Fruit fly (Drosophila melanogaster) whole organism, pupa: ENCODE results near the gene CG34409.

Experiments
- CG10348 ChIP-seq: fragments of 200-800 bp; sonication (Bioruptor generic); IDR thresholded peaks from 2 replicates; pipeline ENCODE4 v1.3.6; 2022; ENCODE audit warnings: missing biosample characterization, missing genetic modification characterization
- CG12605 ChIP-seq: fragments of 200-800 bp; sonication (Bioruptor generic); IDR thresholded peaks from 2 replicates; pipeline ENCODE4 v1.3.6; 2022; ENCODE audit warnings: missing biosample characterization, missing genetic modification characterization
- CG13204 ChIP-seq: fragments of 200-800 bp; sonication (Bioruptor generic); optimal IDR thresholded peaks from 2 replicates; lab custom pipeline; 2018; ENCODE audit warnings: missing biosample characterization, mild to moderate bottlenecking, missing genetic modification characterization, moderate library complexity
- CG14655 ChIP-seq: fragments of 200-800 bp; sonication (Bioruptor generic); optimal IDR thresholded peaks from 3 replicates; lab custom pipeline; 2017; ENCODE audit warnings: mild to moderate bottlenecking, missing biosample characterization, missing genetic modification reagents, missing genetic modification characterization
- CG15710 ChIP-seq: fragments of 200-800 bp; sonication (Bioruptor generic); optimal IDR thresholded peaks from 2 replicates; lab custom pipeline; 2018; ENCODE audit warnings: missing biosample characterization, mild to moderate bottlenecking, missing genetic modification characterization, moderate library complexity
- CG17806 ChIP-seq: fragments of 200-800 bp; sonication (Bioruptor generic); optimal IDR thresholded peaks from 2 replicates; lab custom pipeline; 2018; ENCODE audit warnings: missing biosample characterization, mild to moderate bottlenecking, missing genetic modification characterization, moderate library complexity
- CG32121 ChIP-seq: fragments of 200-800 bp; sonication (Bioruptor generic); IDR thresholded peaks from 2 replicates; pipeline ENCODE4 v1.3.6; 2022; ENCODE audit warnings: missing biosample characterization, missing genetic modification characterization
- CG34367 ChIP-seq: fragments of 200-800 bp; sonication (Bioruptor generic); optimal IDR thresholded peaks from 2 replicates; lab custom pipeline; 2018; ENCODE audit warnings: missing biosample characterization, mild to moderate bottlenecking, missing genetic modification characterization
- CG4496 ChIP-seq: fragments of 200-800 bp; sonication (Bioruptor generic); IDR thresholded peaks from 3 replicates; pipeline ENCODE4 v1.3.6; 2022; ENCODE audit warnings: missing biosample characterization, missing genetic modification characterization
- CG8159 ChIP-seq: fragments of 200-800 bp; sonication (Bioruptor generic); optimal IDR thresholded peaks from 3 replicates; lab custom pipeline; 2018; ENCODE audit warnings: missing biosample characterization, mild to moderate bottlenecking, missing genetic modification characterization, moderate library complexity
- CG8301 ChIP-seq: fragments of 200-800 bp; sonication (Bioruptor generic); optimal IDR thresholded peaks from 2 replicates; lab custom pipeline; 2018; ENCODE audit warnings: missing biosample characterization, mild to moderate bottlenecking, missing genetic modification characterization
- CG9948 ChIP-seq: fragments of 200-800 bp; sonication (Bioruptor generic); optimal IDR thresholded peaks from 2 replicates; lab custom pipeline; 2018; ENCODE audit warnings: missing biosample characterization, mild to moderate bottlenecking, missing genetic modification characterization, moderate library complexity
- D1 ChIP-seq: fragments of 200-800 bp; sonication (Bioruptor generic); optimal IDR thresholded peaks from 2 replicates; lab custom pipeline; 2018; ENCODE audit warnings: missing biosample characterization, mild to moderate bottlenecking, missing genetic modification characterization, moderate library complexity
- EcR ChIP-seq: fragments of 200-800 bp; sonication (Bioruptor generic); optimal IDR thresholded peaks from 3 replicates; lab custom pipeline; 2019; ENCODE audit warnings: missing biosample characterization, missing genetic modification characterization, mild to moderate bottlenecking, moderate library complexity, missing genetic modification reagents
- Ets98B ChIP-seq: fragments of 200-800 bp; sonication (Bioruptor generic); IDR thresholded peaks from 2 replicates; pipeline ENCODE4 v1.3.6; 2022; ENCODE audit warnings: missing biosample characterization, missing genetic modification characterization
- Pif1A ChIP-seq: fragments of 200-800 bp; sonication (Bioruptor generic); optimal IDR thresholded peaks from 3 replicates; lab custom pipeline; 2016; ENCODE audit warnings: missing biosample characterization, missing genetic modification characterization
- Pif1B ChIP-seq: fragments of 200-800 bp; sonication (Bioruptor generic); optimal IDR thresholded peaks from 3 replicates; lab custom pipeline; 2016; ENCODE audit warnings: missing biosample characterization, missing genetic modification characterization
- Snoo ChIP-seq: fragments of 200-800 bp; sonication (Bioruptor generic); optimal IDR thresholded peaks from 3 replicates; lab custom pipeline; 2017; ENCODE audit warnings: missing biosample characterization, mild to moderate bottlenecking, missing genetic modification characterization, inconsistent platforms
- fd96Ca ChIP-seq: fragments of 200-800 bp; sonication (Bioruptor generic); IDR thresholded peaks from 3 replicates; pipeline ENCODE4 v1.3.6; 2022; ENCODE audit warnings: missing biosample characterization, missing genetic modification characterization
- gl ChIP-seq: fragments of 200-800 bp; sonication (Bioruptor generic); optimal IDR thresholded peaks from 2 replicates; lab custom pipeline; 2018; ENCODE audit warnings: missing biosample characterization, mild to moderate bottlenecking, missing genetic modification characterization
- rn ChIP-seq: fragments of 200-800 bp; sonication (Bioruptor generic); IDR thresholded peaks from 2 replicates; pipeline ENCODE4 v1.3.6; 2022; ENCODE audit warnings: missing biosample characterization, missing genetic modification characterization

Gene CG34409

DNA sequence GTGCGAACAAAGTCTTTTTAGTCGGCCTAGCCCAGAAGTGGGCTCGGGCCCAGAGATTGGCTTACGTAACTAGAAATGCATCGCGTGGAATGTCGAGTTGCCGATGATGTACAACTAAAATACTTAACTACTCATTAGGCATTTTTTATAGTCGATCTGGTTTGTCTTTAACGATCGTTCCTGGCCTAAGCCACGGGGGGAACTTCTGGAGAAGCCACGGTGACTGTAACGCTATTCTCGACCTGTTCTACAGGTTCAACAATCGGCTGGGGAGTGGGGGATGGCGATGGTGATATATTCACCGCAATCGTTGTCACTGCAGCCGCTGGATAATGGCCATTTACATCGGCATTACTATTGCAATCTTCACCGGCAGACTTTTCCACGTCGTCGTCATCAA, at the start of gene CG34409:
Gene CG34409 (minus strand): TSS at position 101 of the 400 bp plus-strand sequence.
- TF ChIP-seq EcR (GFP tag; lab: Kevin White, UChicago) (peak; percentile 9), CG10348 (GFP tag; lab: Robert Waterston, UW) (no peak)

- no peak for TF ChIP-seq rn
- peak; percentile 16 for TF ChIP-seq CG15710
- TF ChIP-seq CG9948 (tag; lab: Kevin White, UChicago), result no peak
- no peak for TF ChIP-seq gl
- TF ChIP-seq Snoo, result no peak
- peak; percentile 20; the same call in 1 of the 2 replicates for TF ChIP-seq Ets98B (GFP tag; lab: Robert Waterston, UW)
- TF ChIP-seq fd96Ca (GFP tag; lab: Robert Waterston, UW), result no peak
- TF ChIP-seq CG8301 (tag; lab: Kevin White, UChicago), result peak; percentile 25
- peak; percentile 34 for TF ChIP-seq CG17806 (tag; lab: Kevin White, UChicago)
- TF ChIP-seq Pif1A (GFP tag; lab: Kevin White, UChicago), result no peak
- TF ChIP-seq CG14655 (GFP tag; lab: Kevin White, UChicago), result no peak
- no peak for TF ChIP-seq CG4496 (GFP tag; lab: Robert Waterston, UW)
- no peak for TF ChIP-seq CG34367 (tag; lab: Kevin White, UChicago)
- TF ChIP-seq Pif1B (GFP tag; lab: Kevin White, UChicago), result no peak
- peak; percentile 11 for TF ChIP-seq EcR (GFP tag; lab: Kevin White, UChicago)
- TF ChIP-seq CG12605 (GFP tag; lab: Robert Waterston, UW), result no peak
- no peak for TF ChIP-seq D1 (tag; lab: Kevin White, UChicago)
- TF ChIP-seq CG8159, result peak; percentile 35
- peak; percentile 53; the same call in 1 of the 2 replicates for TF ChIP-seq CG32121 (GFP tag; lab: Robert Waterston, UW)
- no peak for TF ChIP-seq CG10348 (GFP tag; lab: Robert Waterston, UW)
- no peak for TF ChIP-seq CG13204
These were observed 46.9 kb upstream of the CG34409 start, which contains the start of gene CG8516 for dm6 chr3R:9793018-9793417. Gene CG8516, plus strand, starts transcription at chr3R:9793295.

- TF ChIP-seq CG17806 (tag; lab: Kevin White, UChicago) (peak; percentile 11), rn (no peak), EcR (GFP tag; lab: Kevin White, UChicago) (peak; percentile 91), CG14655 (GFP tag; lab: Kevin White, UChicago) (no peak), CG15710 (peak; percentile 52), CG8159 (peak; percentile 61), Snoo (peak; percentile 25), CG8301 (tag; lab: Kevin White, UChicago) (peak; percentile 28), Pif1B (GFP tag; lab: Kevin White, UChicago) (no peak), fd96Ca (GFP tag; lab: Robert Waterston, UW) (no peak), CG34367 (tag; lab: Kevin White, UChicago) (peak; percentile 6), CG9948 (tag; lab: Kevin White, UChicago) (peak; percentile 29)
- TF ChIP-seq, all 21 proteins: peak for 8
These were observed 45.1 kb upstream of the CG34409 start, which contains the start of the genes CG12945 and CG8507 for dm6 chr3R:9791177-9791806. Gene CG12945, minus strand, starts transcription at chr3R:9791221. Gene CG8507, plus strand, starts transcription at chr3R:9791483.

DNA sequence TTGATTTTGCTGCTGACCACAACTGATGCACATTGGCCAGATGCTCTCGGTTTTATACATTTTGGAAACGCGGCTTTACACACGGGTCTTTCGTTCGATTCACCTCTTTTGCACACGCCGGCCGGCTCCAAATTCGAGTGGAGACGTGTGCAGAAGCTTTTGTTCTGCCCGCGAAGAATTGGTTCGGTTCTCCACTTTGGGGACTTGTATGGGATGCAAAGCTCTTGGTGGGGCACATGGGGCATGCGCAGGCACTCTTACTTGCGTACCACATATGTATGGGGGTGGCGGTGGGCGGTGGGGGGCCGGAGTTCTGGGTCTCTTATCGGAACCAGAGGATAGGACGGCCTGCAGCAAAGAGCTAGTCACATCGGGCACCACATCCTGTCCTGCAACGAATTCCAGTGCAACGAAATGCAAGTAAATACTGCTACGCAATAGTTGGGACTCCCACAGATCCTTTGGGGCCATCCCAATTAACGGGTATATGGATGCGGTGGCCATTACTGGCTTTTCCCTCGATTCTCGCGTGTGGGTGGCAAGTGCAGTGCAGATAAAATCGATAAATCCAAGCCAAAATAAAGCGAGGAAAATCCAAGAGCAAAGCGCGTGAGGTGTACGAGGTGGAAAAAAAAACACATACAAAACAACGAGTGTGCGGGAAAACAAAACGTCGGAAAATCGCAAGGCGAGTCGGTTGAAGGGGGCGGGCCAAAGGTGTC, 38.3 kb upstream of the CG34409 start, which contains the start of the genes MtnA and CG8500:
Gene MtnA (minus strand): TSS at position 30 of the 722 bp plus-strand sequence.
Gene CG8500 (plus strand): TSS at position 313 of the 722 bp plus-strand sequence.
- peak; percentile 11; the same call in 1 of the 2 replicates for TF ChIP-seq Ets98B (GFP tag; lab: Robert Waterston, UW)
- TF ChIP-seq CG4496 (GFP tag; lab: Robert Waterston, UW), result peak; percentile 64; the same call in 2 of the 3 replicates
- no peak for TF ChIP-seq CG8301 (tag; lab: Kevin White, UChicago)

dm6 chr3R:9783240-9783917, 37.2 kb upstream of the CG34409 start:
- TF ChIP-seq EcR (GFP tag; lab: Kevin White, UChicago) (peak; percentile 8), CG4496 (GFP tag; lab: Robert Waterston, UW) (0 out of 3 replicates have a peak, but pooled peaks have one; percentile 21), Pif1B (GFP tag; lab: Kevin White, UChicago) (no peak), CG15710 (no peak), Ets98B (GFP tag; lab: Robert Waterston, UW) (no peak), CG8159 (peak; percentile 21), CG14655 (GFP tag; lab: Kevin White, UChicago) (no peak), CG9948 (tag; lab: Kevin White, UChicago) (peak; percentile 3)

- peak; percentile 21; the same call in 1 of the 3 replicates for TF ChIP-seq CG4496 (GFP tag; lab: Robert Waterston, UW)
- TF ChIP-seq CG12605 (GFP tag; lab: Robert Waterston, UW), result no peak
- TF ChIP-seq CG17806 (tag; lab: Kevin White, UChicago), result no peak
- TF ChIP-seq CG8159, result no peak
- TF ChIP-seq EcR (GFP tag; lab: Kevin White, UChicago), result peak; percentile 30
- no peak for TF ChIP-seq CG14655 (GFP tag; lab: Kevin White, UChicago)
- no peak for TF ChIP-seq Pif1A (GFP tag; lab: Kevin White, UChicago)
- 0 out of 2 replicates have a peak, but pooled peaks have one; percentile 12 for TF ChIP-seq CG32121 (GFP tag; lab: Robert Waterston, UW)
- TF ChIP-seq CG10348 (GFP tag; lab: Robert Waterston, UW), result no peak
These were observed 33.6 kb upstream of the CG34409 start, which contains the start of gene CG12947 for dm6 chr3R:9779764-9780163. Gene CG12947, plus strand, starts transcription at chr3R:9780064.
